Fruit fly (Drosophila melanogaster) whole organism: ENCODE results near the gene Svip.
A peak's percentile ranks its signal among the peaks of the same experiment; 100 is the strongest.

Experiments
- CG8478 ChIP-seq: fragments of >200 bp; optimal IDR thresholded peaks from 2 replicates; lab custom pipeline; 2018; ENCODE audit warnings: inconsistent platforms
- Dll ChIP-seq: fragments of >200 bp; optimal IDR thresholded peaks from 2 replicates; lab custom pipeline; 2017
- EcR ChIP-seq, 2 experiments: fragments of >200 bp; optimal IDR thresholded peaks; 2 replicates each; lab custom pipeline; 2017; ENCODE audit warnings: missing biosample characterization in 2 of 2, missing genetic modification characterization in 2 of 2, missing genetic modification reagents in 2 of 2
- pan ChIP-seq: fragments of >200 bp; optimal IDR thresholded peaks from 2 replicates; lab custom pipeline; 2017
- psq ChIP-seq: fragments of >200 bp; optimal IDR thresholded peaks from 2 replicates; lab custom pipeline; 2017
- usp ChIP-seq: fragments of >200 bp; optimal IDR thresholded peaks from 2 replicates; lab custom pipeline; 2017; ENCODE audit warnings: missing biosample characterization, missing genetic modification characterization, mixed read lengths

Gene Svip

DNA sequence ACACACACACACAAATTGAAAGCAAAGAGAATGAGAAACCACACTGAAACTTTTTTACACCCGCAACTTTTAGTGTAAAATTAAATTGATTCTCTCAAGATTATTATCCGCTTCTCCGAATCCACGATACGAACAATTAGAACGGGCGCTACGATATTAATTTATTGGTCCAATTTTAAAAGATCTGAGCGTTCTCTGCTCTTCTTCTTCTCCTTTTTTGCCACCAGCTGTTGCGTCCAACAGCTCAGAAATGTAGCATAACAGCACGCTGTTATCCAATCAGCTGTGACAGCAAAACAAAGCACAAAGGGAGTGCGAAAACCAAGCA lies at the start of gene Svip, which contains the start of gene UGP:
Gene Svip, plus strand, starts transcription at position 287 of the 328 bp plus-strand sequence.
Gene UGP, minus strand, starts transcription at position 223 of the 328 bp plus-strand sequence.
- TF ChIP-seq usp (GFP tag; lab: Kevin White, UChicago) (no peak), pan (lab: Kevin White, UChicago) (no peak), Dll (lab: Kevin White, UChicago) (no peak), EcR (GFP tag; optimal IDR thresholded peaks at IDR 0.05; lab: Kevin White, UChicago) (no peak), CG8478 (lab: Kevin White, UChicago) (no peak), psq (lab: Kevin White, UChicago) (no peak)

- no peak for TF ChIP-seq EcR (GFP tag; optimal IDR thresholded peaks at IDR 0.05; lab: Kevin White, UChicago)
- no peak for TF ChIP-seq psq (lab: Kevin White, UChicago)
- no peak for TF ChIP-seq pan (lab: Kevin White, UChicago)
- TF ChIP-seq usp (GFP tag; lab: Kevin White, UChicago): no peak
- no peak for TF ChIP-seq CG8478 (lab: Kevin White, UChicago)
- TF ChIP-seq Dll (lab: Kevin White, UChicago): no peak
Measured at dm6 chr3L:9333745-9334382, 24.9 kb upstream of the Svip start, which contains the start of gene PGRP-LA. Gene PGRP-LA, plus strand, starts transcription at chr3L:9334332.

DNA sequence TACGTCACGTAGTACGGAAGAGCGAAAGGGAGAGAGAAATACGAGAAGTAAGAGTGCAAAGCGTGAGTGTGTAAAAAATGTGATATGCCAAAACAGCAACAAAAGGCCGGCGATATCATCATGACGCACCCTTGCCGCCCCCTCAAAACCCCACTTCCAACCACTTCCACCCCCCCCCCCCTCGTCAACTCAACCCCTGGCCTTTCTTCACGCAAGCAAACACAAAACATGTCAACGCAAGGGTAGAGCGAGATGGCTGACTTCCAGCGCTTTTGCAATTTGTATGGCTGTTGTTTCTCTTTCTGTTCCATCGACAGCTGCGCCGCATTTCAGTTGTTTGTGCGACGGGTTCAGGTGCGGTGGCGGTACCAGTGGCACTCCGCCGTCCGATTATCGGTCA lies 23.1 kb upstream of the Svip start:
- TF ChIP-seq CG8478 (lab: Kevin White, UChicago): no peak
- TF ChIP-seq Dll (lab: Kevin White, UChicago): peak; percentile 47
- TF ChIP-seq usp (GFP tag; lab: Kevin White, UChicago): no peak
- TF ChIP-seq pan (lab: Kevin White, UChicago): no peak
- no peak for TF ChIP-seq psq (lab: Kevin White, UChicago)
- peak in 1 of 2 experiments; percentile 34 for TF ChIP-seq EcR (GFP tag; optimal IDR thresholded peaks at IDR 0.05; lab: Kevin White, UChicago)

DNA sequence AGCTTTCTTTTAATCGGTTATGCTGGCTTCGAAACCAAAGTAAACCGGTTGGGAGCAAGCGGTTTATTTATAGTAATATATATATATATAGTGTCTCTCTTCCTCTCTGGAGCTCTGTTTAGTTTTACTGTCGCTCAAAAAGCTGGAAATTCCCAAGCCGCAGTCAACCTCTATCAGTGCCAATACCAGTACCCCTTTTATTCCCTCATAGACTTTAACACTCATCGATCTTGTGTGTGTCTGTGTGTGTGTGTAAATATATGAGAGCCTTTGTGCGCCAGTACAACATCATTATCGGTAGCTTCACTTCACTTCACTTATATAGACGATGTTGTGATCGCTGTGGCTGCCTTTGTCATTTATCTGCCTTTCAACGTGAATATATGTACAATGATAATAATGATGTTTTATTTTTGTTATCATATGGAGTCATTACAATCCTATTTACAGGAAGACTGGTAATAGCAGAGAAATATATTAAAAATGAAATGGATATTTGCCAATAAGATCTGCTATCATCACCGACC lies 20.8 kb upstream of the Svip start:
- TF ChIP-seq pan (lab: Kevin White, UChicago): no peak
- no peak for TF ChIP-seq CG8478 (lab: Kevin White, UChicago)
- no peak for TF ChIP-seq Dll (lab: Kevin White, UChicago)
- no peak for TF ChIP-seq EcR (GFP tag; optimal IDR thresholded peaks at IDR 0.05; lab: Kevin White, UChicago)
- TF ChIP-seq psq (lab: Kevin White, UChicago): no peak
- no peak for TF ChIP-seq usp (GFP tag; lab: Kevin White, UChicago)

DNA sequence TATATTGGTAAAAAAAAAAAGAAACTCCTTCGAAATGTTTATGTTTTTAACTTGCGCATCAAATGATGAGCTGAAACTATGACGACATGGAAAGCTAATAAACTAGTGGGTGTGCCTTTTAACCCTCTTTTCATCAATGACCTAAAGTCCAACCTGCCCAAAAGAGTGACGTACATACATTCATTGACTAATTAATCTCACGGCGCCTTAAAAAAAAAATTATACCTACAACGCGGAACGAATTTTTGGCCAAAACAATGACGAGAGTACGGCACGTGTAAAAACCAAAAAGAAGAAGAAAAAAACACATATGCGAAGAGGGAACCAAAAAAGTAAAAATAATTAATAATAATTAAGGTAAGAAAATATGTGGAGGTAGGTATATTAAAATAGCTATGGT lies 20.3 kb upstream of the Svip start, which contains the start of gene PGRP-LC:
Gene PGRP-LC, plus strand, starts transcription at position 301 of the 400 bp plus-strand sequence.
- TF ChIP-seq usp (GFP tag; lab: Kevin White, UChicago) (no peak), pan (lab: Kevin White, UChicago) (no peak), Dll (lab: Kevin White, UChicago) (no peak)

dm6 chr3L:9339021-9339420 lies 19.8 kb upstream of the Svip start:
- no peak for TF ChIP-seq psq (lab: Kevin White, UChicago)
- TF ChIP-seq Dll (lab: Kevin White, UChicago): no peak
- TF ChIP-seq CG8478 (lab: Kevin White, UChicago): no peak
- no peak for TF ChIP-seq pan (lab: Kevin White, UChicago)
- no peak for TF ChIP-seq usp (GFP tag; lab: Kevin White, UChicago)
- no peak for TF ChIP-seq EcR (GFP tag; optimal IDR thresholded peaks at IDR 0.05; lab: Kevin White, UChicago)

DNA sequence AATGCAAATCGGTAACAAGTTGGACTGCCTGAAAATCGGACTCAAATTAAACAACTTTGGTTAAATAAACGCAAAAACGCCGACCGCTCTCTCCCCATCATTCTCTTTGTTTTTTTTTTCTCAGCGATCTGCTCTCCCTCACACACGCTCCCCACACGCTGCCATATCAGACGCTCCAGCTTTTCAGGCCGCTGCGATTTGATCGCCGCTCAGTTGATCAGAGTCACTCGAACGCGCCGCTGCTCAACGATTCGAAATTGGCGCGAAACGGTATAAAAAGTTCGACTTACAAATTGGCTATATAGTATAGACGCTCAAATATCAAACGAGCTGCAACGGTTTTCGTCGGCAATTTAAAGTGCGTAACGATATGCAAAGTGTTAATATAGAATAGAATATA lies 18.6 kb upstream of the Svip start:
- no peak for TF ChIP-seq Dll (lab: Kevin White, UChicago)
- no peak for TF ChIP-seq pan (lab: Kevin White, UChicago)
- no peak for TF ChIP-seq usp (GFP tag; lab: Kevin White, UChicago)
- no peak for TF ChIP-seq psq (lab: Kevin White, UChicago)
- no peak for TF ChIP-seq CG8478 (lab: Kevin White, UChicago)
- no peak for TF ChIP-seq EcR (GFP tag; optimal IDR thresholded peaks at IDR 0.05; lab: Kevin White, UChicago)

DNA sequence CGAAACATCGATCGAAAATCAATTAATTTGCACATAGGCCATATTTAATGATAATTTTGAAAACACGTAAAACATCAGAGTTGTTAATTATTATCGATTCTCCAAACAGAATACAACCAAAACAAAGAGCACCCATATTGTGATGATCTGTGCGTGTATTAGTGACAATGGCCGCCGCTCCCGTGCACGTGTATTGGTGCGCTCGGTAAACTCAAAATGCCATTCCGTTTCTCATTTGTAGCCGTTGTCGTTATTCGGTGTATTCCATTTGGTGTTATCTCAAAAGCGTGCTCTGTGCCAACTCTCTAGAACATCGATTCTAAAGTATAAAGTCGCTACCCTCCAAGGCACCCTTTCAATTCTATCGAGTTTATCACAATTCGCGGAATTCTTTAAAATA lies 18.0 kb upstream of the Svip start:
- TF ChIP-seq pan (lab: Kevin White, UChicago) (no peak), EcR (GFP tag; optimal IDR thresholded peaks at IDR 0.05; lab: Kevin White, UChicago) (no peak), usp (GFP tag; lab: Kevin White, UChicago) (no peak)

- no peak for TF ChIP-seq pan (lab: Kevin White, UChicago)
- no peak for TF ChIP-seq CG8478 (lab: Kevin White, UChicago)
- TF ChIP-seq psq (lab: Kevin White, UChicago): no peak
- TF ChIP-seq Dll (lab: Kevin White, UChicago): no peak
- TF ChIP-seq usp (GFP tag; lab: Kevin White, UChicago): no peak
- no peak for TF ChIP-seq EcR (GFP tag; optimal IDR thresholded peaks at IDR 0.05; lab: Kevin White, UChicago)
Measured at dm6 chr3L:9343963-9344362, 14.8 kb upstream of the Svip start.

dm6 chr3L:9345157-9345556 lies 13.6 kb upstream of the Svip start:
- TF ChIP-seq CG8478 (lab: Kevin White, UChicago) (no peak), psq (lab: Kevin White, UChicago) (no peak), EcR (GFP tag; optimal IDR thresholded peaks at IDR 0.05; lab: Kevin White, UChicago) (no peak), Dll (lab: Kevin White, UChicago) (no peak), pan (lab: Kevin White, UChicago) (no peak), usp (GFP tag; lab: Kevin White, UChicago) (no peak)

dm6 chr3L:9349314-9349733 lies 9.5 kb upstream of the Svip start, which contains the start of gene PGRP-LF:
Gene PGRP-LF, plus strand, starts transcription at chr3L:9349609.
- TF ChIP-seq usp (GFP tag; lab: Kevin White, UChicago): no peak
- no peak for TF ChIP-seq psq (lab: Kevin White, UChicago)
- TF ChIP-seq EcR (GFP tag; optimal IDR thresholded peaks at IDR 0.05; lab: Kevin White, UChicago): no peak
